Worm (Caenorhabditis elegans) whole organism, late embryonic: ENCODE results near the gene F46G11.4.

Experiments
- C08G9.2 ChIP-seq: sonication (generic microtip); optimal IDR thresholded peaks from 2 replicates; lab custom pipeline; 2016; ENCODE audit warnings: mild to moderate bottlenecking, missing genetic modification characterization, moderate library complexity, missing compliant biosample characterization
- ama-1 ChIP-seq: fragments of 150-350 bp; optimal IDR thresholded peaks from 2 replicates; lab custom pipeline; 2014
- elt-2 ChIP-seq: sonication (generic microtip); optimal IDR thresholded peaks from 2 replicates; lab custom pipeline; 2016; ENCODE audit warnings: missing genetic modification reagents, missing genetic modification characterization, missing compliant biosample characterization
- nhr-11 ChIP-seq: fragments of 150-350 bp; optimal IDR thresholded peaks from 2 replicates; lab custom pipeline; 2014; ENCODE audit warnings: missing biosample characterization, missing genetic modification characterization
- pqm-1 ChIP-seq: sonication (generic microtip); optimal IDR thresholded peaks from 2 replicates; lab custom pipeline; 2016; ENCODE audit warnings: missing genetic modification characterization, missing compliant biosample characterization
- pros-1 ChIP-seq: fragments of 150-350 bp; optimal IDR thresholded peaks from 2 replicates; lab custom pipeline; 2014; ENCODE audit warnings: missing biosample characterization, missing genetic modification reagents, missing genetic modification characterization
- tbx-2 ChIP-seq: sonication (generic microtip); optimal IDR thresholded peaks from 2 replicates; lab custom pipeline; 2016; ENCODE audit warnings: missing genetic modification characterization, missing compliant biosample characterization
- unc-86 ChIP-seq: sonication (generic microtip); optimal IDR thresholded peaks from 2 replicates; lab custom pipeline; 2016; ENCODE audit warnings: missing genetic modification characterization, missing compliant biosample characterization

DNA sequence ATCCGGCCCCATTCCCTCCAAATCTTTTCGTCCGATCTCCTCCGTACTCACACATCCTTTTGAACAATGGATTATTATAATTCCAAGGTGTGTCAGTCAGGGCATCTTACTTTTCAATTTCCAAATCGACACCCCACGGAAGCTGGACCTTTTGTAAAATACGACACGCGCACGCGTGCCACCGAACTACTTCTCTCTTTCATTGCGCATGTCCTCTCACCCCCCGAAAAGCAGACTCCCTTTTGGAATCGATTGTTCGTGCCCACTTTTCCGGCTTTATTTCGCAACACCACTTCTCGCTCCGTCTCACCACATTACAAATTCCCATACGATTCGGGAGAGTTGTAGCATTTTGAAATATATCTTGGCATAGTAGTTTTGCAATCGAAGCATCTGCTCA is 48.7 kb upstream of the F46G11.4 start:
- TF ChIP-seq ama-1: no peak
- no peak for TF ChIP-seq pqm-1
- TF ChIP-seq pros-1 (tag; lab: Kevin White, UChicago): no peak
- TF ChIP-seq tbx-2 (tag; lab: Kevin White, UChicago): peak; percentile 18
- no peak for TF ChIP-seq elt-2 (tag; lab: Kevin White, UChicago)
- TF ChIP-seq C08G9.2: no peak
- no peak for TF ChIP-seq nhr-11 (tag; lab: Kevin White, UChicago)
- TF ChIP-seq unc-86 (tag; lab: Kevin White, UChicago): no peak
